Worm (Caenorhabditis elegans) whole organism, young adult: ENCODE results near the gene fbxa-147.

Source experiments
- B0261.1 ChIP-seq: sonication (generic microtip); optimal IDR thresholded peaks from 2 replicates; lab custom pipeline; 2016; ENCODE audit warnings: mild to moderate bottlenecking, missing genetic modification characterization, moderate library complexity, missing compliant biosample characterization
- B0336.3 ChIP-seq: fragments of 200-800 bp; sonication (Bioruptor generic); IDR thresholded peaks from 2 replicates; pipeline ENCODE4 v1.3.6; 2022; ENCODE audit warnings: missing genetic modification characterization, missing compliant biosample characterization
- F10E7.11 ChIP-seq: sonication (generic microtip); optimal IDR thresholded peaks from 2 replicates; lab custom pipeline; 2017; ENCODE audit warnings: mild to moderate bottlenecking, missing genetic modification characterization, moderate library complexity, missing compliant biosample characterization
- F22D6.2 ChIP-seq: sonication (generic microtip); optimal IDR thresholded peaks from 2 replicates; lab custom pipeline; 2016; ENCODE audit warnings: mild to moderate bottlenecking, missing genetic modification characterization, missing compliant biosample characterization
- F33H1.4 ChIP-seq: fragments of 200-800 bp; sonication (Bioruptor generic); IDR thresholded peaks from 2 replicates; pipeline ENCODE4 v1.3.6; 2022; ENCODE audit warnings: missing genetic modification reagents, missing genetic modification characterization, missing compliant biosample characterization
- F57C9.4 ChIP-seq: sonication (generic microtip); optimal IDR thresholded peaks from 2 replicates; lab custom pipeline; 2017; ENCODE audit warnings: mild to moderate bottlenecking, missing genetic modification characterization, missing compliant biosample characterization
- K12H6.12 ChIP-seq: fragments of 200-800 bp; sonication (Bioruptor generic); optimal IDR thresholded peaks from 2 replicates; lab custom pipeline; 2018; ENCODE audit warnings: mild to moderate bottlenecking, missing genetic modification characterization, missing compliant biosample characterization
- Y56A3A.18 ChIP-seq: fragments of 200-800 bp; sonication (Bioruptor generic); IDR thresholded peaks from 2 replicates; pipeline ENCODE4 v1.3.6; 2022; ENCODE audit warnings: missing genetic modification reagents, missing genetic modification characterization, missing compliant biosample characterization
- Y67H2A.10 ChIP-seq: fragments of 200-800 bp; sonication (Bioruptor generic); conservative IDR thresholded peaks from 2 replicates; pipeline ENCODE4 v1.3.6; 2022; ENCODE audit warnings: missing genetic modification reagents, missing genetic modification characterization, missing compliant biosample characterization
- bed-1 ChIP-seq: fragments of 200-800 bp; sonication (Bioruptor generic); IDR thresholded peaks from 2 replicates; pipeline ENCODE4 v1.3.6; 2022; ENCODE audit warnings: missing genetic modification reagents, missing genetic modification characterization, missing compliant biosample characterization
- bed-2 ChIP-seq: fragments of 200-800 bp; sonication (Bioruptor generic); IDR thresholded peaks from 2 replicates; pipeline ENCODE4 v1.3.6; 2022; ENCODE audit warnings: missing genetic modification reagents, missing genetic modification characterization, missing compliant biosample characterization
- cebp-2 ChIP-seq: fragments of 200-800 bp; sonication (Bioruptor generic); IDR thresholded peaks from 2 replicates; pipeline ENCODE4 v1.3.6; 2022; ENCODE audit warnings: missing genetic modification characterization, missing compliant biosample characterization
- ceh-100 ChIP-seq: fragments of 200-800 bp; sonication (Bioruptor generic); IDR thresholded peaks from 2 replicates; pipeline ENCODE4 v1.3.6; 2022; ENCODE audit warnings: missing genetic modification reagents, missing genetic modification characterization, missing compliant biosample characterization
- ceh-40 ChIP-seq: fragments of 200-800 bp; sonication (Bioruptor generic); IDR thresholded peaks from 2 replicates; pipeline ENCODE4 v1.3.6; 2022; ENCODE audit warnings: missing genetic modification characterization, missing compliant biosample characterization
- die-1 ChIP-seq: sonication (generic microtip); optimal IDR thresholded peaks from 2 replicates; lab custom pipeline; 2016; ENCODE audit warnings: missing genotype, mild to moderate bottlenecking, missing genetic modification characterization, missing compliant biosample characterization
- dpl-1 ChIP-seq: fragments of 150-350 bp; optimal IDR thresholded peaks from 2 replicates; lab custom pipeline; 2014; ENCODE audit warnings: missing biosample characterization, missing genetic modification reagents, missing genetic modification characterization
- egl-18 ChIP-seq: fragments of 200-800 bp; sonication (Bioruptor generic); IDR thresholded peaks from 2 replicates; pipeline ENCODE4 v1.3.6; 2022; ENCODE audit warnings: missing genetic modification reagents, missing genetic modification characterization, missing compliant biosample characterization
- ets-4 ChIP-seq: fragments of 200-800 bp; sonication (Bioruptor generic); optimal IDR thresholded peaks from 2 replicates; lab custom pipeline; 2018; ENCODE audit warnings: mild to moderate bottlenecking, missing genetic modification characterization, missing compliant biosample characterization
- gei-17 ChIP-seq: fragments of 200-800 bp; sonication (Bioruptor generic); optimal IDR thresholded peaks from 2 replicates; lab custom pipeline; 2018; ENCODE audit warnings: mild to moderate bottlenecking, missing genetic modification characterization, missing compliant biosample characterization
- hlh-26 ChIP-seq: fragments of 200-800 bp; sonication (Bioruptor generic); conservative IDR thresholded peaks from 2 replicates; pipeline ENCODE4 v1.3.6; 2022; ENCODE audit warnings: missing genetic modification reagents, missing genetic modification characterization, missing compliant biosample characterization
- hsf-1 ChIP-seq: fragments of 200-800 bp; sonication (Bioruptor generic); IDR thresholded peaks from 2 replicates; pipeline ENCODE4 v1.3.6; 2022; ENCODE audit warnings: missing genetic modification reagents, missing genetic modification characterization, missing compliant biosample characterization
- madf-3 ChIP-seq: fragments of 200-800 bp; sonication (Bioruptor generic); IDR thresholded peaks from 2 replicates; pipeline ENCODE4 v1.3.6; 2022; ENCODE audit warnings: missing genetic modification reagents, missing genetic modification characterization, missing compliant biosample characterization
- madf-6 ChIP-seq: fragments of 200-800 bp; sonication (Bioruptor generic); IDR thresholded peaks from 2 replicates; pipeline ENCODE4 v1.3.6; 2022; ENCODE audit warnings: missing genetic modification reagents, missing genetic modification characterization, missing compliant biosample characterization
- mel-28 ChIP-seq: sonication (generic microtip); optimal IDR thresholded peaks from 2 replicates; lab custom pipeline; 2016; ENCODE audit warnings: borderline replicate concordance, mild to moderate bottlenecking, missing genetic modification characterization, missing compliant biosample characterization
- mes-4 ChIP-seq: sonication (generic microtip); optimal IDR thresholded peaks from 2 replicates; lab custom pipeline; 2016; ENCODE audit warnings: missing genotype, missing genetic modification characterization, missing compliant biosample characterization
- nfya-1 ChIP-seq: sonication (generic microtip); optimal IDR thresholded peaks from 2 replicates; lab custom pipeline; 2017; ENCODE audit warnings: antibody characterized with exemption, missing compliant biosample characterization, missing genetic modification characterization, borderline replicate concordance; ENCODE audit not compliant: insufficient read depth
- nhr-120 ChIP-seq: fragments of 200-800 bp; sonication (Bioruptor generic); IDR thresholded peaks from 2 replicates; pipeline ENCODE4 v1.3.6; 2022; ENCODE audit warnings: missing genetic modification characterization, missing compliant biosample characterization
- nhr-27 ChIP-seq: fragments of 200-800 bp; sonication (Bioruptor generic); optimal IDR thresholded peaks from 2 replicates; lab custom pipeline; 2018; ENCODE audit warnings: mild to moderate bottlenecking, missing genetic modification characterization, moderate library complexity, missing compliant biosample characterization
- snpc-3.4 ChIP-seq: sonication (generic microtip); optimal IDR thresholded peaks from 2 replicates; lab custom pipeline; 2017; ENCODE audit warnings: missing genetic modification characterization, mild to moderate bottlenecking, missing compliant biosample characterization, antibody characterized with exemption, moderate library complexity, missing genotype, missing genetic modification reagents
- snpc-4 ChIP-seq, 5 experiments: fragments of 150-350 bp in 1 of 5; sonication (generic microtip) in 4 of 5; optimal IDR thresholded peaks; 2 replicates each; lab custom pipeline; 2014 to 2018; ENCODE audit warnings: missing genetic modification characterization in 5 of 5, missing biosample characterization in 3 of 5, antibody characterized with exemption in 2 of 5, mild to moderate bottlenecking in 2 of 5, missing compliant biosample characterization in 2 of 5, missing genotype in 2 of 5, moderate library complexity in 2 of 5, missing genetic modification reagents in 1 of 5
- somi-1 ChIP-seq: fragments of 200-800 bp; sonication (Bioruptor generic); optimal IDR thresholded peaks from 2 replicates; lab custom pipeline; 2018; ENCODE audit warnings: mild to moderate bottlenecking, missing genetic modification characterization, missing compliant biosample characterization
- tbp1 ChIP-seq: fragments of 200-800 bp; sonication (Bioruptor generic); optimal IDR thresholded peaks from 2 replicates; lab custom pipeline; 2018; ENCODE audit warnings: mild to moderate bottlenecking, missing genetic modification characterization, missing compliant biosample characterization
- tlf-1 ChIP-seq: fragments of 200-800 bp; sonication (Bioruptor generic); optimal IDR thresholded peaks from 2 replicates; lab custom pipeline; 2018; ENCODE audit warnings: mild to moderate bottlenecking, missing genetic modification characterization, missing compliant biosample characterization
- ztf-25 ChIP-seq: fragments of 200-800 bp; sonication (Bioruptor generic); IDR thresholded peaks from 2 replicates; pipeline ENCODE4 v1.3.6; 2022; ENCODE audit warnings: missing genetic modification reagents, missing genetic modification characterization, missing compliant biosample characterization
- ztf-3 ChIP-seq: fragments of 200-800 bp; sonication (Bioruptor generic); optimal IDR thresholded peaks from 2 replicates; lab custom pipeline; 2018; ENCODE audit warnings: mild to moderate bottlenecking, missing genetic modification characterization, missing compliant biosample characterization
- ztf-6 ChIP-seq: fragments of 200-800 bp; sonication (Bioruptor generic); IDR thresholded peaks from 2 replicates; pipeline ENCODE4 v1.3.6; 2022; ENCODE audit warnings: missing genetic modification reagents, missing genetic modification characterization, missing compliant biosample characterization

Gene fbxa-147

ce11 chrV:14715608-14716007 lies 691 bp upstream of the fbxa-147 start, which contains the start of gene R08A2.2:
R08A2.2 (minus strand) TSS chrV:14715708.
- TF ChIP-seq K12H6.12 (tag; lab: Kevin White, UChicago) (no peak), snpc-3.4 (tag; lab: Kevin White, UChicago) (no peak), ceh-40 (GFP tag; lab: Robert Waterston, UW) (no peak), tlf-1 (GFP tag; lab: Kevin White, UChicago) (no peak), ets-4 (GFP tag; lab: Kevin White, UChicago) (no peak), nhr-27 (tag; lab: Kevin White, UChicago) (no peak), somi-1 (GFP tag; lab: Kevin White, UChicago) (no peak), ztf-3 (no peak), F33H1.4 (no peak), Y56A3A.18 (GFP tag; lab: Robert Waterston, UW) (no peak), F57C9.4 (tag; lab: Kevin White, UChicago) (no peak), nhr-120 (no peak), egl-18 (GFP tag; lab: Robert Waterston, UW) (no peak), F10E7.11 (tag; lab: Kevin White, UChicago) (no peak)

- TF ChIP-seq F22D6.2, result no peak
- no peak for TF ChIP-seq ztf-25 (GFP tag; lab: Robert Waterston, UW)
- TF ChIP-seq hlh-26 (GFP tag; lab: Robert Waterston, UW), result no peak
- TF ChIP-seq tlf-1 (GFP tag; lab: Kevin White, UChicago), result no peak
- no peak for TF ChIP-seq nfya-1 (tag; lab: Kevin White, UChicago)
- no peak for TF ChIP-seq ceh-100
- TF ChIP-seq madf-6 (GFP tag; lab: Robert Waterston, UW), result no peak
- no peak for TF ChIP-seq die-1 (tag; lab: Kevin White, UChicago)
- TF ChIP-seq Y67H2A.10, result no peak
- no peak for TF ChIP-seq gei-17 (GFP tag; lab: Kevin White, UChicago)
- no peak for TF ChIP-seq tbp1 (GFP tag; lab: Kevin White, UChicago)
- TF ChIP-seq madf-3 (GFP tag; lab: Robert Waterston, UW), result no peak
- TF ChIP-seq bed-2 (GFP tag; lab: Robert Waterston, UW), result no peak
- no peak for TF ChIP-seq mel-28 (tag; lab: Kevin White, UChicago)
- TF ChIP-seq hsf-1 (GFP tag; lab: Robert Waterston, UW), result no peak
- TF ChIP-seq bed-1 (GFP tag; lab: Robert Waterston, UW), result no peak
- no peak for TF ChIP-seq cebp-2 (GFP tag; lab: Robert Waterston, UW)
- TF ChIP-seq mes-4 (tag; lab: Kevin White, UChicago), result no peak
- TF ChIP-seq B0336.3 (GFP tag; lab: Robert Waterston, UW), result no peak
Observed at ce11 chrV:14719491-14719890, 3.2 kb downstream of the fbxa-147 start, which contains the start of gene R08A2.1. R08A2.1 (minus strand) TSS chrV:14719591.

DNA sequence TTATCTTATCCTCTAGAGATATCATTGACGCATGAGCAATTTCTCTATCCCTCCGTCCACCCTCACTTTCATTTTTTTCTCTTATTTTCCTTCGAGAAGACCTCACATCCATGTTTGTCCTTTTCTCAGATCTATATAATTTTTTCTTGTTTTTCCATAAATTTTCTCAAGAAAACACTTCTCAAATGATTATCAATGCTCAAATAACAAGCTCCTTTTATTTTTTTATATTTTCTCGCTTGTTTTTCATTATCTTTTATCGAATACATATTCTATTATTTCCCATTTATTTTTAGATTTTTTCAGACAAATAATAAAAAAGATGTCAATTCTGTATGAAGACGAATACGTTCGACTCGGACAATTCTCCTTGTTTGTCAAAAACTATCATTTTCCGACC lies 6.7 kb downstream of the fbxa-147 start, which contains the start of gene R08A2.7:
Gene R08A2.7, plus strand, starts transcription at position 301 of the 400 bp plus-strand sequence.
- TF ChIP-seq snpc-4 (GFP tag; optimal IDR thresholded peaks at IDR 0.05; lab: Kevin White, UChicago) (no peak), snpc-4 (tag; optimal IDR thresholded peaks at IDR 0.05; lab: Kevin White, UChicago) (no peak), mes-4 (tag; lab: Kevin White, UChicago) (no peak), F57C9.4 (tag; lab: Kevin White, UChicago) (no peak), dpl-1 (GFP tag; lab: Kevin White, UChicago) (no peak), ztf-6 (no peak), B0261.1 (tag; lab: Kevin White, UChicago) (no peak)
